Fruit fly (Drosophila melanogaster): ENCODE measurements around the gene CG7829.

The CG7829 gene

DNA sequence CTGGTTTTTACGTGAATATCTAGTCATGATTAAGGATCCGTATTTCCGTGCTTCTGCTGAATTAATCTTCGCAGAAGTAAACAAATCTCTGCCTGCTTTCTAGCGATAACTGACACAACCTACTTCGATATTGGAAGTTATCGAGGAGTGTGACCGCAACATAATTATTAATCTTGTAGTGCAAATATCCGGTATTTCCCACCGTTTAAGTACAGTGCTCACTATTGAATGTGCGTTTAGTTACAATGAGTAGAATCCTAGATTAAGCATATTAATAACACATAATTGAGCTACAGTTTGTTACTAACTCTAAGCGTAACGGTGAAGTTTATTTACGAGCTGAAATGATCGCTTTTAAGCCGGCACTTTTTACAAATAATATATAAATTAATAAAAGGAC lies 42.2 kb upstream of the CG7829 start (continued):
- TF ChIP-seq Stat92E (GFP tag; optimal IDR thresholded peaks at IDR 0.05) = peak in 1 of 3 experiments; percentile 27
- TF ChIP-seq CG15269 (tag; optimal IDR thresholded peaks at IDR 0.05) = no peak
- TF ChIP-seq sug (tag; optimal IDR thresholded peaks at IDR 0.05) = peak; percentile 15
- TF ChIP-seq Scr (GFP tag; IDR thresholded peaks at IDR 0.05; ENCODE audit: partially characterized antibody) = peak; percentile 54
- TF ChIP-seq nau (GFP tag; optimal IDR thresholded peaks at IDR 0.05) = no peak
- no peak for TF ChIP-seq CG8359 (GFP tag; optimal IDR thresholded peaks at IDR 0.05; ENCODE audit: borderline replicate concordance)
- peak; percentile 56 for TF ChIP-seq grn (GFP tag; optimal IDR thresholded peaks at IDR 0.05)
- TF ChIP-seq CG2875 (GFP tag; optimal IDR thresholded peaks at IDR 0.05) = no peak
- no peak for TF ChIP-seq sim (GFP tag; IDR thresholded peaks at IDR 0.05)
- no peak for TF ChIP-seq Hr39 (optimal IDR thresholded peaks at IDR 0.05)
- peak; percentile 11 for TF ChIP-seq CG17802 (tag; optimal IDR thresholded peaks at IDR 0.05)
- 0 out of 3 replicates have a peak, but pooled peaks have one; percentile 52 for TF ChIP-seq CG11456 (GFP tag; IDR thresholded peaks at IDR 0.05)
- no peak for TF ChIP-seq ato (GFP tag; IDR thresholded peaks at IDR 0.05; ENCODE audit: partially characterized antibody)
- TF ChIP-seq CG12391 (tag; optimal IDR thresholded peaks at IDR 0.05) = peak; percentile 54
- no peak for TF ChIP-seq CG31365 (tag; optimal IDR thresholded peaks at IDR 0.05)
- TF ChIP-seq CkIIα-i1 (GFP tag; IDR thresholded peaks at IDR 0.05) = no peak
- TF ChIP-seq CG2120 (GFP tag; optimal IDR thresholded peaks at IDR 0.05) = peak; percentile 74
- no peak for TF ChIP-seq CG6654 (GFP tag; optimal IDR thresholded peaks at IDR 0.05)
- peak; percentile 36; the same call in 1 of the 2 replicates for TF ChIP-seq bbx (GFP tag; IDR thresholded peaks at IDR 0.05; ENCODE audit: partially characterized antibody)
- TF ChIP-seq CG10366 (GFP tag; IDR thresholded peaks at IDR 0.05) = peak; percentile 40
- TF ChIP-seq gro (GFP tag; optimal IDR thresholded peaks at IDR 0.05) = peak; percentile 10
- no peak for TF ChIP-seq fd96Cb (tag; optimal IDR thresholded peaks at IDR 0.05)
- TF ChIP-seq CG14710 (tag; optimal IDR thresholded peaks at IDR 0.05) = peak; percentile 78
- no peak for TF ChIP-seq so (GFP tag; IDR thresholded peaks at IDR 0.05)
- TF ChIP-seq CG1832 (GFP tag; optimal IDR thresholded peaks at IDR 0.05) = no peak
- peak; percentile 81 for TF ChIP-seq Rfx (GFP tag; IDR thresholded peaks at IDR 0.05)
- peak; percentile 6 for TF ChIP-seq ewg (GFP tag; optimal IDR thresholded peaks at IDR 0.05)
- peak; percentile 23 for TF ChIP-seq CG4617 (GFP tag; optimal IDR thresholded peaks at IDR 0.05; ENCODE audit: borderline replicate concordance)
- TF ChIP-seq CG14860 (GFP tag; IDR thresholded peaks at IDR 0.05; ENCODE audit: partially characterized antibody) = no peak
- TF ChIP-seq CG12769 (tag; optimal IDR thresholded peaks at IDR 0.05) = no peak
- no peak; the same call in 2 of the 3 replicates for TF ChIP-seq CG7963 (GFP tag; IDR thresholded peaks at IDR 0.05; ENCODE audit: partially characterized antibody)
- peak; percentile 31 for TF ChIP-seq CG1647 (GFP tag; optimal IDR thresholded peaks at IDR 0.05)
- TF ChIP-seq Neu2 (GFP tag; optimal IDR thresholded peaks at IDR 0.05; ENCODE audit: borderline replicate concordance) = no peak
- peak; percentile 83 for TF ChIP-seq slbo (GFP tag; IDR thresholded peaks at IDR 0.05)
- TF ChIP-seq Max (GFP tag; optimal IDR thresholded peaks at IDR 0.05) = no peak
- TF ChIP-seq Dip3 (GFP tag; optimal IDR thresholded peaks at IDR 0.05) = no peak
- TF ChIP-seq H15 (GFP tag; IDR thresholded peaks at IDR 0.05) = no peak
- no peak for TF ChIP-seq tup (GFP tag; optimal IDR thresholded peaks at IDR 0.05)
- TF ChIP-seq insv (GFP tag; optimal IDR thresholded peaks at IDR 0.05) = no peak
- TF ChIP-seq E2f1 (GFP tag; IDR thresholded peaks at IDR 0.05) = 0 out of 2 replicates have a peak, but pooled peaks have one; percentile 35
- TF ChIP-seq Sin3A (optimal IDR thresholded peaks at IDR 0.05) = no peak
- TF ChIP-seq CG3163 (GFP tag; optimal IDR thresholded peaks at IDR 0.05) = no peak
- TF ChIP-seq Optix (GFP tag; IDR thresholded peaks at IDR 0.05) = no peak
- no peak for TF ChIP-seq CG3995 (GFP tag; optimal IDR thresholded peaks at IDR 0.05)
- TF ChIP-seq crc (GFP tag; optimal IDR thresholded peaks at IDR 0.05) = no peak
- TF ChIP-seq ATbp (GFP tag; optimal IDR thresholded peaks at IDR 0.05) = no peak
- TF ChIP-seq CG10565 (GFP tag; optimal IDR thresholded peaks at IDR 0.05) = no peak
- no peak for TF ChIP-seq Nf-YA (GFP tag; IDR thresholded peaks at IDR 0.05)
- peak; percentile 43; the same call in 1 of the 2 replicates for TF ChIP-seq ranshi (GFP tag; IDR thresholded peaks at IDR 0.05)
- TF ChIP-seq CG2678 (tag; optimal IDR thresholded peaks at IDR 0.05) = no peak
- TF ChIP-seq CG16779 (GFP tag; IDR thresholded peaks at IDR 0.05) = no peak

Data from whole organism, embryonic.